Fruit fly (Drosophila melanogaster): Measurements from ENCODE around the gene nod.

The nod gene

dm6 chrX:11601408-11601807 is 20.8 kb downstream of the nod start:
- TF ChIP-seq cnc (optimal IDR thresholded peaks at IDR 0.05) (no peak), tj (GFP tag; optimal IDR thresholded peaks at IDR 0.05) (peak; percentile 41), cic (GFP tag; optimal IDR thresholded peaks at IDR 0.05) (no peak), CG7045 (GFP tag; optimal IDR thresholded peaks at IDR 0.05) (no peak), Mnt (GFP tag; optimal IDR thresholded peaks at IDR 0.05) (no peak), CG14711 (tag; optimal IDR thresholded peaks at IDR 0.05) (no peak), pad (GFP tag; optimal IDR thresholded peaks at IDR 0.05) (no peak), CG1620 (GFP tag; optimal IDR thresholded peaks at IDR 0.05) (no peak), Hr96 (GFP tag; optimal IDR thresholded peaks at IDR 0.05) (no peak), CG11617 (GFP tag; optimal IDR thresholded peaks at IDR 0.05) (no peak), Crg-1 (GFP tag; optimal IDR thresholded peaks at IDR 0.05) (no peak), CG7101 (tag; optimal IDR thresholded peaks at IDR 0.05) (no peak), ovo (GFP tag; optimal IDR thresholded peaks at IDR 0.05) (no peak), bab1 (GFP tag; optimal IDR thresholded peaks at IDR 0.05) (no peak), kay (GFP tag; ENCODE audit: borderline replicate concordance) (peak; percentile 56)

dm6 chrX:11604094-11604493 is 23.5 kb downstream of the nod start, which contains the start of gene CG2533:
CG2533 (minus strand) TSS chrX:11604194.
- TF ChIP-seq bab1 (GFP tag; optimal IDR thresholded peaks at IDR 0.05) = no peak
- TF ChIP-seq kay (GFP tag; ENCODE audit: borderline replicate concordance) = no peak

- TF ChIP-seq tj (GFP tag; optimal IDR thresholded peaks at IDR 0.05) = peak; percentile 86
- TF ChIP-seq CG14711 (tag; optimal IDR thresholded peaks at IDR 0.05) = peak; percentile 94
- TF ChIP-seq toe (GFP tag; optimal IDR thresholded peaks at IDR 0.05) = no peak
- peak; percentile 31 for TF ChIP-seq cic (GFP tag; optimal IDR thresholded peaks at IDR 0.05)
These were observed 30.6 kb downstream of the nod start for dm6 chrX:11611056-11611644.

- TF ChIP-seq CG11617 (GFP tag; optimal IDR thresholded peaks at IDR 0.05) (no peak), ovo (GFP tag; optimal IDR thresholded peaks at IDR 0.05) (peak; percentile 94), cic (GFP tag; optimal IDR thresholded peaks at IDR 0.05) (peak; percentile 11), tj (GFP tag; optimal IDR thresholded peaks at IDR 0.05) (no peak), kay (GFP tag; ENCODE audit: borderline replicate concordance) (no peak), bab1 (GFP tag; optimal IDR thresholded peaks at IDR 0.05) (peak; percentile 11), Mnt (GFP tag; optimal IDR thresholded peaks at IDR 0.05) (peak; percentile 85), CG1620 (GFP tag; optimal IDR thresholded peaks at IDR 0.05) (no peak), CG7101 (tag; optimal IDR thresholded peaks at IDR 0.05) (peak; percentile 22)
These were observed 31.1 kb downstream of the nod start, which contains the start of the genes CG2247 and CG1703 for dm6 chrX:11611645-11612079. CG2247 (minus strand) TSS chrX:11611652. CG1703 (plus strand) TSS chrX:11611927.

- TF ChIP-seq tj (GFP tag; optimal IDR thresholded peaks at IDR 0.05) = peak; percentile 84
- no peak for TF ChIP-seq CG12768 (GFP tag; optimal IDR thresholded peaks at IDR 0.05)
- TF ChIP-seq CG7045 (GFP tag; optimal IDR thresholded peaks at IDR 0.05) = no peak
- TF ChIP-seq Mnt (GFP tag; optimal IDR thresholded peaks at IDR 0.05) = peak; percentile 17
- TF ChIP-seq bab1 (GFP tag; optimal IDR thresholded peaks at IDR 0.05) = peak; percentile 18
These were observed 35.3 kb downstream of the nod start, which contains the start of the genes RPA3 and Met for dm6 chrX:11615652-11616495. RPA3 (minus strand) TSS chrX:11615840. Met (plus strand) TSS chrX:11616124.

dm6 chrX:11616496-11616952 is 36.0 kb downstream of the nod start:
- TF ChIP-seq CG12768 (GFP tag; optimal IDR thresholded peaks at IDR 0.05) (no peak), CG1620 (GFP tag; optimal IDR thresholded peaks at IDR 0.05) (no peak), CG14711 (tag; optimal IDR thresholded peaks at IDR 0.05) (no peak), pad (GFP tag; optimal IDR thresholded peaks at IDR 0.05) (peak; percentile 54)

- TF ChIP-seq CG1620 (GFP tag; optimal IDR thresholded peaks at IDR 0.05) (no peak), cic (GFP tag; optimal IDR thresholded peaks at IDR 0.05) (peak; percentile 60)
These were observed 39.0 kb downstream of the nod start for dm6 chrX:11619617-11620016.

dm6 chrX:11620527-11620926 is 40.0 kb downstream of the nod start:
- no peak for TF ChIP-seq Clk (GFP tag; optimal IDR thresholded peaks at IDR 0.05)
- TF ChIP-seq cic (GFP tag; optimal IDR thresholded peaks at IDR 0.05) = peak; percentile 31
